Fruit fly (Drosophila melanogaster): ENCODE data around the gene tacc.

tacc gene

dm6 chr3R:4780262-4780661 is 31.4 kb upstream of the tacc start, which contains the start of gene CG14655:
CG14655 (minus strand) TSS chr3R:4780302.
- TF ChIP-seq lbe (GFP tag; optimal IDR thresholded peaks at IDR 0.05) = no peak
- peak; percentile 1 for TF ChIP-seq Elba2 (GFP tag; optimal IDR thresholded peaks at IDR 0.05)
- TF ChIP-seq amos (GFP tag; IDR thresholded peaks at IDR 0.05; ENCODE audit: partially characterized antibody) = no peak
- TF ChIP-seq CG10959 (GFP tag; IDR thresholded peaks at IDR 0.05) = no peak
- TF ChIP-seq chinmo (GFP tag; IDR thresholded peaks at IDR 0.05; ENCODE audit: partially characterized antibody) = 0 out of 4 replicates have a peak, but pooled peaks have one; percentile 68
- peak in 1 of 2 experiments; percentile 14 for TF ChIP-seq Trl (optimal IDR thresholded peaks at IDR 0.05)
- TF ChIP-seq Trl (GFP tag; optimal IDR thresholded peaks at IDR 0.05) = no peak
- no peak for TF ChIP-seq sqz (GFP tag; optimal IDR thresholded peaks at IDR 0.05)
- TF ChIP-seq otp (GFP tag; IDR thresholded peaks at IDR 0.05) = no peak
- TF ChIP-seq CG10321 (GFP tag; IDR thresholded peaks at IDR 0.05) = 0 out of 2 replicates have a peak, but pooled peaks have one; percentile 8
- no peak for TF ChIP-seq Poxn (GFP tag; IDR thresholded peaks at IDR 0.05)
- peak; percentile 71 for TF ChIP-seq Ets65A (GFP tag)
- TF ChIP-seq row (GFP tag; IDR thresholded peaks at IDR 0.05) = 0 out of 3 replicates have a peak, but pooled peaks have one; percentile 5

- peak; percentile 37 for TF ChIP-seq zfh2 (GFP tag; optimal IDR thresholded peaks at IDR 0.05)
- no peak for TF ChIP-seq hbn (GFP tag; IDR thresholded peaks at IDR 0.05; ENCODE audit: partially characterized antibody)
- no peak for TF ChIP-seq Doc3 (GFP tag; IDR thresholded peaks at IDR 0.05; ENCODE audit: partially characterized antibody)
- TF ChIP-seq CG10209 (GFP tag; optimal IDR thresholded peaks at IDR 0.05) = peak; percentile 16
- TF ChIP-seq Atf-2 (GFP tag; optimal IDR thresholded peaks at IDR 0.05) = no peak
- peak; percentile 23; the same call in 1 of the 2 replicates for TF ChIP-seq onecut (GFP tag; IDR thresholded peaks at IDR 0.05)
- TF ChIP-seq maf-S (GFP tag; optimal IDR thresholded peaks at IDR 0.05) = no peak
- TF ChIP-seq Fer1 (GFP tag; optimal IDR thresholded peaks at IDR 0.05) = peak; percentile 30
- no peak for TF ChIP-seq CkIIα-i1 (GFP tag; IDR thresholded peaks at IDR 0.05)
- no peak for TF ChIP-seq Optix (GFP tag; IDR thresholded peaks at IDR 0.05)
- no peak for TF ChIP-seq CG1529 (GFP tag; optimal IDR thresholded peaks at IDR 0.05)
- TF ChIP-seq Opbp (GFP tag; IDR thresholded peaks at IDR 0.05; ENCODE audit: partially characterized antibody) = no peak
- no peak for TF ChIP-seq CG7987 (GFP tag; optimal IDR thresholded peaks at IDR 0.05)
- TF ChIP-seq CG12659 (GFP tag; optimal IDR thresholded peaks at IDR 0.05) = peak; percentile 56
- TF ChIP-seq B-H2 (GFP tag; optimal IDR thresholded peaks at IDR 0.05) = no peak
- TF ChIP-seq z (GFP tag; IDR thresholded peaks at IDR 0.05) = no peak
- TF ChIP-seq pho (GFP tag; optimal IDR thresholded peaks at IDR 0.05) = peak; percentile 14
- peak; percentile 19; the same call in 1 of the 2 replicates for TF ChIP-seq esg (GFP tag; conservative IDR thresholded peaks at IDR 0.05)
- peak; percentile 17 for TF ChIP-seq Dip3 (GFP tag; optimal IDR thresholded peaks at IDR 0.05)
- TF ChIP-seq gcm (GFP tag; optimal IDR thresholded peaks at IDR 0.05) = no peak
- no peak for TF ChIP-seq CG18476 (GFP tag; optimal IDR thresholded peaks at IDR 0.05)
- TF ChIP-seq CG9876 (GFP tag; optimal IDR thresholded peaks at IDR 0.05) = peak; percentile 2
- no peak for TF ChIP-seq CG2129 (GFP tag; IDR thresholded peaks at IDR 0.05; ENCODE audit: partially characterized antibody)
- TF ChIP-seq Fer2 (tag; optimal IDR thresholded peaks at IDR 0.05) = peak; percentile 32
- TF ChIP-seq vvl (GFP tag; IDR thresholded peaks at IDR 0.05) = no peak; the same call in 1 of the 2 replicates
- TF ChIP-seq Nf-YC (tag; optimal IDR thresholded peaks at IDR 0.05) = no peak
- peak; percentile 62 for TF ChIP-seq nmo (GFP tag; optimal IDR thresholded peaks at IDR 0.05)
- TF ChIP-seq ab (GFP tag; optimal IDR thresholded peaks at IDR 0.05) = no peak
- no peak for TF ChIP-seq CG34376 (GFP tag; optimal IDR thresholded peaks at IDR 0.05)
- TF ChIP-seq sima (GFP tag; optimal IDR thresholded peaks at IDR 0.05) = no peak
- peak; percentile 91 for TF ChIP-seq CG7357 (GFP tag; IDR thresholded peaks at IDR 0.05)
- TF ChIP-seq CG8089 (GFP tag; optimal IDR thresholded peaks at IDR 0.05) = no peak
- TF ChIP-seq Deaf1 (tag; optimal IDR thresholded peaks at IDR 0.05) = no peak
- peak; percentile 67 for TF ChIP-seq Lhr (GFP tag; optimal IDR thresholded peaks at IDR 0.05)
- TF ChIP-seq sug (tag; optimal IDR thresholded peaks at IDR 0.05) = peak; percentile 21
- no peak for TF ChIP-seq Lpt (GFP tag; optimal IDR thresholded peaks at IDR 0.05)
- peak; percentile 43 for TF ChIP-seq E2f2 (GFP tag; IDR thresholded peaks at IDR 0.05)
- TF ChIP-seq Stat92E (GFP tag; optimal IDR thresholded peaks at IDR 0.05) = no peak
These were observed 26.5 kb upstream of the tacc start for dm6 chr3R:4775371-4775770.

All from whole organism, embryonic.